Worm (Caenorhabditis elegans) whole organism, mixed stage, embryonic: ENCODE results near the gene osm-12.
A peak's percentile ranks its signal among the peaks of the same experiment; 100 is the strongest.

ENCODE experiments used
- ces-1 ChIP-seq: fragments of 150-350 bp; optimal IDR thresholded peaks from 2 replicates; lab custom pipeline; 2014; ENCODE audit warnings: missing biosample characterization, missing genetic modification reagents, missing genetic modification characterization
- cnd-1 ChIP-seq: fragments of 200-800 bp; sonication (Bioruptor generic); optimal IDR thresholded peaks from 2 replicates; lab custom pipeline; 2018; ENCODE audit warnings: mild to moderate bottlenecking, missing genetic modification characterization, missing compliant biosample characterization
- lin-13 ChIP-seq: fragments of 150-350 bp; optimal IDR thresholded peaks from 2 replicates; lab custom pipeline; 2014; ENCODE audit warnings: missing biosample characterization, missing genetic modification characterization
- lsy-2 ChIP-seq: fragments of 150-350 bp; optimal IDR thresholded peaks from 2 replicates; lab custom pipeline; 2014; ENCODE audit warnings: missing biosample characterization, missing genetic modification characterization
- nhr-2 ChIP-seq: fragments of 150-350 bp; optimal IDR thresholded peaks from 2 replicates; lab custom pipeline; 2014; ENCODE audit warnings: missing biosample characterization, missing genetic modification characterization
- nhr-237 ChIP-seq: fragments of 150-350 bp; optimal IDR thresholded peaks from 2 replicates; lab custom pipeline; 2014; ENCODE audit warnings: missing biosample characterization, missing genetic modification characterization
- nhr-28 ChIP-seq: fragments of 150-350 bp; optimal IDR thresholded peaks from 2 replicates; lab custom pipeline; 2014; ENCODE audit warnings: missing biosample characterization, missing genetic modification characterization
- nhr-76 ChIP-seq: sonication (generic microtip); optimal IDR thresholded peaks from 2 replicates; lab custom pipeline; 2017; ENCODE audit warnings: missing biosample characterization, missing genetic modification characterization
- pha-4 ChIP-seq: fragments of 150-350 bp; optimal IDR thresholded peaks from 2 replicates; lab custom pipeline; 2018; ENCODE audit warnings: missing biosample characterization, missing genetic modification reagents, missing genetic modification characterization
- snpc-4 ChIP-seq: fragments of 150-350 bp; optimal IDR thresholded peaks from 2 replicates; lab custom pipeline; 2014; ENCODE audit warnings: missing biosample characterization, missing genetic modification characterization
- unc-62 ChIP-seq: fragments of 150-350 bp; optimal IDR thresholded peaks from 2 replicates; lab custom pipeline; 2014; ENCODE audit warnings: missing biosample characterization, missing genetic modification reagents, missing genetic modification characterization
- zip-8 ChIP-seq: fragments of 150-350 bp; optimal IDR thresholded peaks from 2 replicates; lab custom pipeline; 2014; ENCODE audit warnings: missing biosample characterization, missing genetic modification characterization

- peak; percentile 68 for TF ChIP-seq cnd-1 (tag; lab: Kevin White, UChicago)
- TF ChIP-seq nhr-2 (tag; lab: Kevin White, UChicago), result peak; percentile 16
- peak; percentile 59 for TF ChIP-seq unc-62
- no peak for TF ChIP-seq nhr-76
- no peak for TF ChIP-seq snpc-4
- peak; percentile 85 for TF ChIP-seq nhr-237
- peak; percentile 90 for TF ChIP-seq lin-13 (tag; lab: Kevin White, UChicago)
- TF ChIP-seq lsy-2, result peak; percentile 66
- TF ChIP-seq pha-4 (tag; lab: Kevin White, UChicago), result peak; percentile 76
- no peak for TF ChIP-seq nhr-28
- peak; percentile 92 for TF ChIP-seq ces-1 (GFP tag; lab: Kevin White, UChicago)
- no peak for TF ChIP-seq zip-8 (tag; lab: Kevin White, UChicago)
These were observed 47.9 kb upstream of the osm-12 start, which contains the start of the genes tim-1 and Y75B8A.23 for ce11 chrIII:12250114-12250792.
